Worm (Caenorhabditis elegans): ENCODE results near the gene K09E9.1.

Gene K09E9.1

DNA sequence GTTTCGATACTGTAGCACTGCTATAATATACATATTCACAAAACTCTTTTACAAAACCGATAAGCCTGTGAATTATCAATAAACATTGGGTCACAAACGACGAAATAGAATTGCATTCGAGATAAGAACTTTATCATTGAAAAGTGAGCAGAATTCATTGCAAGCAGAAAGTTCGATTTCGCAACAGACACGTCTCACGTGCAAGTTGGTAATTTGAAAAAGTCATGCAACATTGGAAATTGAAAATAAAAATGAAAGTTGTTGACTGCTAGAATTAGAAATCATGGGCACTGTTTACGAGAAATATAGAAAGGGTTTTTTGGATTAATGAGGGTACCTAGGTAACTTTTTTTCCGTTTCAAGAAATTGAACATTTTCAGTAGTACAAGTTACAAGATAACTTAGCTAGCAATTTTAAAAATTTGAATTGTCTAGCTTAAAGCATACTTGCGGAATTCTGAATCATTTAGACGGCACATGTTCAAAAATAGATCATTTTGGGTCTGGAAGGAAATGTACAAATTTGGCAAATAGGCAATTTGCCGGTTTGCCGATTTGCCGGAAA lies 9.7 kb upstream of the K09E9.1 start (continued):
- TF ChIP-seq ama-1 (optimal IDR thresholded peaks at IDR 0.05) = peak; percentile 42
- no peak for TF ChIP-seq nhr-237 (tag; optimal IDR thresholded peaks at IDR 0.05)
- peak; percentile 51 for TF ChIP-seq pax-3 (tag; optimal IDR thresholded peaks at IDR 0.05)
- TF ChIP-seq ztf-11 (tag; optimal IDR thresholded peaks at IDR 0.05) = no peak
- TF ChIP-seq elt-2 (tag; optimal IDR thresholded peaks at IDR 0.05) = peak; percentile 99
- no peak for TF ChIP-seq ceh-90 (tag; optimal IDR thresholded peaks at IDR 0.05)
- TF ChIP-seq blmp-1 (tag; optimal IDR thresholded peaks at IDR 0.05) = peak; percentile 46
- peak; percentile 71 for TF ChIP-seq nhr-90 (tag; optimal IDR thresholded peaks at IDR 0.05; ENCODE audit: poor library complexity)
- TF ChIP-seq swsn-7 (tag; optimal IDR thresholded peaks at IDR 0.05) = no peak
- peak; percentile 45 for TF ChIP-seq mep-1 (tag; optimal IDR thresholded peaks at IDR 0.05)
- peak; percentile 37 for TF ChIP-seq snpc-4 (tag; optimal IDR thresholded peaks at IDR 0.05)
- TF ChIP-seq isw-1 (GFP tag; IDR thresholded peaks at IDR 0.05) = no peak
- no peak for TF ChIP-seq ceh-8 (GFP tag; optimal IDR thresholded peaks at IDR 0.05)
- no peak for TF ChIP-seq C34B4.2 (tag; optimal IDR thresholded peaks at IDR 0.05)
- no peak for TF ChIP-seq unc-62 (GFP tag; optimal IDR thresholded peaks at IDR 0.05)
- TF ChIP-seq zip-4 (GFP tag; optimal IDR thresholded peaks at IDR 0.05) = peak; percentile 76
- TF ChIP-seq xbp-1 (tag; optimal IDR thresholded peaks at IDR 0.05) = no peak
- no peak for TF ChIP-seq fkh-4 (tag; optimal IDR thresholded peaks at IDR 0.05; ENCODE audit: borderline replicate concordance)

DNA sequence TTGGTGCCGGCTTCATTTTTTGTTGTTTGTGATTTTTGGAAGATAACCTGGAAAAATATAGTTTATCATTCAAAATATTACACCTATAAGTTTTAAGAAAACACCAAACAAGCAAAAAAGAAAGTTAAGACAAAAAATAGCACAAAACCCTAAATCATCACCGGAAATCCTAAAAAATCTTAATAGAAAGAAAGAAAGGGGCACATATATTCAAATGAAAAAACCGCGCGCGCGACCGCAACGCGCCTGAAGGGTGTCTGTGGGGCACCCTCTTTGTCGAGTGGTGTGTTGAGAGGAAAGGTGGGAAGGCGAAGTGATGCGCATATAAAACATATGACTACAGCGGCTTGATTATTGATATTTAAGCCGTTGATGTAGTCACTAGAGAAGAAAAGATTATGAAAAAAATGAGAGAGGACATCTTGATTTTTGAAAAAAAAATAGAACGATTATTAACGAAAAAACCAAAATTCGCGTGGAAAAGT lies 6.5 kb upstream of the K09E9.1 start, which contains the start of gene K09E9.3:
K09E9.3 (minus strand) TSS at position 51 of the 485 bp plus-strand sequence.
- TF ChIP-seq ets-5 (GFP tag; IDR thresholded peaks at IDR 0.05) (no peak), lin-14 (GFP tag; optimal IDR thresholded peaks at IDR 0.05) (peak; percentile 14), jun-1 (tag; optimal IDR thresholded peaks at IDR 0.05) (no peak), lsy-2 (tag; optimal IDR thresholded peaks at IDR 0.05) (peak in 1 of 2 experiments; percentile 16), swsn-7 (tag; optimal IDR thresholded peaks at IDR 0.05) (no peak), unc-86 (tag; optimal IDR thresholded peaks at IDR 0.05) (no peak), pax-3 (tag; optimal IDR thresholded peaks at IDR 0.05) (no peak), sox-4 (tag; optimal IDR thresholded peaks at IDR 0.05) (no peak), sptf-1 (tag; optimal IDR thresholded peaks at IDR 0.05) (no peak), lin-39 (tag; optimal IDR thresholded peaks at IDR 0.05) (no peak), lin-35 (GFP tag; optimal IDR thresholded peaks at IDR 0.05) (peak in 1 of 2 experiments; percentile 11), nhr-47 (tag; optimal IDR thresholded peaks at IDR 0.05) (peak; percentile 24), egl-13 (tag; optimal IDR thresholded peaks at IDR 0.05) (no peak), skn-1 (tag; optimal IDR thresholded peaks at IDR 0.05) (peak; percentile 16), F16B12.6 (tag; optimal IDR thresholded peaks at IDR 0.05) (no peak), nhr-71 (tag; optimal IDR thresholded peaks at IDR 0.05) (peak; percentile 14), unc-130 (tag; optimal IDR thresholded peaks at IDR 0.05) (no peak), efl-1 (optimal IDR thresholded peaks at IDR 0.05) (no peak), efl-1 (GFP tag; optimal IDR thresholded peaks at IDR 0.05 in 1 of 2) (no peak), C34B4.2 (tag; optimal IDR thresholded peaks at IDR 0.05) (no peak), fkh-8 (tag; optimal IDR thresholded peaks at IDR 0.05) (peak; percentile 12), mab-9 (GFP tag; IDR thresholded peaks at IDR 0.05) (no peak), fkh-4 (tag; optimal IDR thresholded peaks at IDR 0.05; ENCODE audit: borderline replicate concordance) (no peak), ceh-63 (GFP tag; optimal IDR thresholded peaks at IDR 0.05) (no peak), lir-3 (tag; optimal IDR thresholded peaks at IDR 0.05; ENCODE audit: poor library complexity) (no peak), mep-1 (tag; optimal IDR thresholded peaks at IDR 0.05) (peak; percentile 9), hlh-4 (tag; optimal IDR thresholded peaks at IDR 0.05) (no peak), unc-30 (tag; optimal IDR thresholded peaks at IDR 0.05) (no peak), snpc-4 (tag; optimal IDR thresholded peaks at IDR 0.05) (no peak), ztf-11 (tag; optimal IDR thresholded peaks at IDR 0.05) (no peak), snu-23 (GFP tag; optimal IDR thresholded peaks at IDR 0.05) (peak; percentile 14), nhr-20 (tag; optimal IDR thresholded peaks at IDR 0.05) (peak; percentile 17), ceh-8 (GFP tag; optimal IDR thresholded peaks at IDR 0.05) (no peak), nhr-11 (tag; optimal IDR thresholded peaks at IDR 0.05) (no peak), dsc-1 (tag; optimal IDR thresholded peaks at IDR 0.05) (peak; percentile 28), elt-2 (tag; optimal IDR thresholded peaks at IDR 0.05) (no peak), nhr-77 (tag; optimal IDR thresholded peaks at IDR 0.05) (no peak)

Measured in whole organism, L1 larva.